Fruit fly (Drosophila melanogaster): ENCODE data around the gene Gdap1.

Gene Gdap1

dm6 chr3L:5133704-5134430 lies 7.9 kb upstream of the Gdap1 start, which contains the start of gene Yod1 (continued):
- TF ChIP-seq onecut (GFP tag; IDR thresholded peaks at IDR 0.05) (0 out of 2 replicates have a peak, but pooled peaks have one; percentile 23), Xbp1 (GFP tag; optimal IDR thresholded peaks at IDR 0.05) (no peak), Scr (GFP tag; IDR thresholded peaks at IDR 0.05; ENCODE audit: partially characterized antibody) (peak; percentile 67), ewg (GFP tag; optimal IDR thresholded peaks at IDR 0.05) (no peak), lbe (GFP tag; optimal IDR thresholded peaks at IDR 0.05) (peak; percentile 21), MTF-1 (GFP tag; optimal IDR thresholded peaks at IDR 0.05; ENCODE audit: borderline replicate concordance) (no peak), emc (GFP tag; optimal IDR thresholded peaks at IDR 0.05) (no peak), CG16813 (GFP tag; IDR thresholded peaks at IDR 0.05; ENCODE audit: partially characterized antibody) (peak; percentile 64), CG10366 (GFP tag; IDR thresholded peaks at IDR 0.05) (no peak), sens (GFP tag) (peak; percentile 75), Dbx (GFP tag; IDR thresholded peaks at IDR 0.05) (no peak), Oaz (GFP tag; IDR thresholded peaks at IDR 0.05) (no peak), Max (GFP tag; optimal IDR thresholded peaks at IDR 0.05) (no peak), CG8765 (GFP tag; IDR thresholded peaks at IDR 0.05) (no peak), CG10274 (GFP tag; optimal IDR thresholded peaks at IDR 0.05) (no peak), Lim3 (GFP tag; IDR thresholded peaks at IDR 0.05) (no peak), mirr (GFP tag; optimal IDR thresholded peaks at IDR 0.05) (no peak), CG11247 (GFP tag; IDR thresholded peaks at IDR 0.05) (no peak), sob (GFP tag; IDR thresholded peaks at IDR 0.05) (no peak), CG15073 (GFP tag; optimal IDR thresholded peaks at IDR 0.05) (no peak), MBD-R2 (GFP tag; IDR thresholded peaks at IDR 0.05) (peak; percentile 49), esg (GFP tag; conservative IDR thresholded peaks at IDR 0.05) (no peak), gcm (GFP tag; optimal IDR thresholded peaks at IDR 0.05) (no peak), CG10321 (GFP tag; IDR thresholded peaks at IDR 0.05) (no peak), CG8478 (optimal IDR thresholded peaks at IDR 0.05) (no peak), CG12155 (GFP tag; optimal IDR thresholded peaks at IDR 0.05) (no peak), peb (GFP tag; IDR thresholded peaks at IDR 0.05) (no peak), sqz (GFP tag; optimal IDR thresholded peaks at IDR 0.05) (peak; percentile 69), CG10979 (tag; optimal IDR thresholded peaks at IDR 0.05) (no peak), bab2 (GFP tag; optimal IDR thresholded peaks at IDR 0.05) (no peak), CG2129 (GFP tag; IDR thresholded peaks at IDR 0.05; ENCODE audit: partially characterized antibody) (peak; percentile 21; the same call in 1 of the 2 replicates), CG8924 (tag; optimal IDR thresholded peaks at IDR 0.05) (peak; percentile 40), CG8359 (GFP tag; optimal IDR thresholded peaks at IDR 0.05; ENCODE audit: borderline replicate concordance) (no peak), Jarid2 (GFP tag; optimal IDR thresholded peaks at IDR 0.05) (no peak), unc-4 (GFP tag; IDR thresholded peaks at IDR 0.05; ENCODE audit: partially characterized antibody) (peak; percentile 76), nau (GFP tag; optimal IDR thresholded peaks at IDR 0.05) (no peak), HHEX (GFP tag; optimal IDR thresholded peaks at IDR 0.05) (no peak), fd64A (GFP tag; optimal IDR thresholded peaks at IDR 0.05) (no peak), Med (GFP tag) (peak; percentile 4), Neu2 (GFP tag; optimal IDR thresholded peaks at IDR 0.05; ENCODE audit: borderline replicate concordance) (no peak), CG17186 (GFP tag; optimal IDR thresholded peaks at IDR 0.05) (no peak), CG30020 (tag; optimal IDR thresholded peaks at IDR 0.05) (no peak), az2 (GFP tag; optimal IDR thresholded peaks at IDR 0.05) (no peak), sna (GFP tag; IDR thresholded peaks at IDR 0.05; ENCODE audit: partially characterized antibody) (peak; percentile 77), Doc3 (GFP tag; IDR thresholded peaks at IDR 0.05; ENCODE audit: partially characterized antibody) (peak; percentile 56; the same call in 2 of the 3 replicates), gcm2 (GFP tag; optimal IDR thresholded peaks at IDR 0.05) (no peak), Fer2 (tag; optimal IDR thresholded peaks at IDR 0.05) (no peak), gt (GFP tag; IDR thresholded peaks at IDR 0.05) (no peak), pros (GFP tag; optimal IDR thresholded peaks at IDR 0.05) (no peak), CG18619 (GFP tag; optimal IDR thresholded peaks at IDR 0.05) (no peak)

All from whole organism, embryonic.